Worm (Caenorhabditis elegans) whole organism, midembryonic: ENCODE results near the gene srh-39.

ENCODE experiments used
- klf-2 ChIP-seq: fragments of 200-800 bp; sonication (Bioruptor generic); conservative IDR thresholded peaks from 2 replicates; pipeline ENCODE4 v1.3.6; 2022; ENCODE audit warnings: missing genetic modification reagents, missing genetic modification characterization, missing compliant biosample characterization
- ref-1 ChIP-seq: fragments of 200-800 bp; sonication (Bioruptor generic); conservative IDR thresholded peaks from 2 replicates; pipeline ENCODE4 v1.3.6; 2022; ENCODE audit warnings: missing genetic modification reagents, missing genetic modification characterization, missing compliant biosample characterization

DNA sequence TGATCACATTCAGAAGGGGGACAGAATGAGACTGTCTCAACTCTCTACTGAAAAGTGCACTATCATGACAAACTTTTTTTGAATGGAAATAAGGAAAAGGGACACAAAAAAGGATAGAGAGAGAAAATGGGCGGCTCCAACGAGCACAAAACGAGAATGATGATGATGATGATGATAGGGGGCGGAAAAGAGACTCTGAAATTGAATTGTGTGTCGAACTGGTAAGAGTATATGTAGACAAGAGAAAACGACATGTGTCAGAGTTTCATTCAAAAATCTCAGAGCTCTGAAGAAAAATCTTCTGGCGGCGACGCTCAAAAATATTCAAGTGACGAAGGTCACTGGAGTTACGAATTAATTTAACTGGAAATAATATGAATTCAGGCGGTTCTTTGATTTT, 29.9 kb upstream of the srh-39 start:
- no peak for TF ChIP-seq klf-2 (GFP tag; lab: Robert Waterston, UW)
- no peak for TF ChIP-seq ref-1
